Worm (Caenorhabditis elegans) whole organism, L1 larva: ENCODE results near the gene T08G5.15.

Experiments
- blmp-1 ChIP-seq: fragments of 150-350 bp; optimal IDR thresholded peaks from 2 replicates; lab custom pipeline; 2014; ENCODE audit warnings: missing biosample characterization, missing genetic modification characterization
- ceh-8 ChIP-seq: fragments of 200-800 bp; sonication (Bioruptor generic); optimal IDR thresholded peaks from 2 replicates; lab custom pipeline; 2018; ENCODE audit warnings: mild to moderate bottlenecking, missing genetic modification characterization, moderate library complexity, missing compliant biosample characterization
- ceh-82 ChIP-seq, 3 experiments: fragments of 150-350 bp in 1 of 3; sonication (generic microtip) in 2 of 3; optimal IDR thresholded peaks; 2 replicates each; lab custom pipeline; 2014 to 2017; ENCODE audit warnings: missing biosample characterization in 3 of 3, missing genetic modification characterization in 3 of 3
- ceh-90 ChIP-seq: sonication (generic microtip); optimal IDR thresholded peaks from 2 replicates; lab custom pipeline; 2016; ENCODE audit warnings: missing genetic modification characterization, missing compliant biosample characterization
- ces-1 ChIP-seq: fragments of 150-350 bp; optimal IDR thresholded peaks from 2 replicates; lab custom pipeline; 2014; ENCODE audit warnings: missing biosample characterization, missing genetic modification reagents, missing genetic modification characterization
- dpl-1 ChIP-seq, 3 experiments: fragments of 150-350 bp in 2 of 3; sonication (generic microtip) in 1 of 3; optimal IDR thresholded peaks; 2 replicates each; lab custom pipeline; 2014 to 2017; ENCODE audit warnings: missing biosample characterization in 3 of 3, missing genetic modification characterization in 3 of 3, missing genetic modification reagents in 3 of 3
- efl-1 ChIP-seq, 4 experiments: fragments of 150-350 bp; optimal IDR thresholded peaks in 3 of 4; peaks in 1 of 4; 1 replicate in 1 of 4; 2 replicates in 3 of 4; lab custom pipeline; 2014; ENCODE audit warnings: missing biosample characterization in 2 of 4, missing genetic modification characterization in 2 of 4, missing genetic modification reagents in 2 of 4
- elt-3 ChIP-seq, 6 experiments: fragments of 150-350 bp in 1 of 6; sonication (generic microtip); optimal IDR thresholded peaks; 2 replicates each; lab custom pipeline; 2017 to 2018; ENCODE audit warnings: missing biosample characterization in 6 of 6, missing genetic modification characterization in 6 of 6, inconsistent platforms in 1 of 6
- ets-5 ChIP-seq: fragments of 200-800 bp; sonication (Bioruptor generic); IDR thresholded peaks from 2 replicates; pipeline ENCODE4 v1.3.6; 2022; ENCODE audit warnings: missing genetic modification characterization, missing compliant biosample characterization
- fkh-4 ChIP-seq: sonication (generic microtip); optimal IDR thresholded peaks from 2 replicates; lab custom pipeline; 2016; ENCODE audit warnings: missing compliant biosample characterization, missing genetic modification characterization, borderline replicate concordance
- fkh-8 ChIP-seq: sonication (generic microtip); optimal IDR thresholded peaks from 2 replicates; lab custom pipeline; 2016; ENCODE audit warnings: mild to moderate bottlenecking, missing genetic modification characterization, missing compliant biosample characterization
- grh-1 ChIP-seq: fragments of 200-800 bp; sonication (Bioruptor generic); IDR thresholded peaks from 2 replicates; pipeline ENCODE4 v1.3.6; 2022; ENCODE audit warnings: missing genetic modification reagents, missing genetic modification characterization, missing compliant biosample characterization
- hlh-17 ChIP-seq: fragments of 200-800 bp; sonication (Bioruptor generic); optimal IDR thresholded peaks from 2 replicates; lab custom pipeline; 2018; ENCODE audit warnings: missing genetic modification characterization, mild to moderate bottlenecking, missing compliant biosample characterization, moderate library complexity, borderline replicate concordance
- hlh-4 ChIP-seq: sonication (generic microtip); optimal IDR thresholded peaks from 2 replicates; lab custom pipeline; 2016; ENCODE audit warnings: mild to moderate bottlenecking, missing genetic modification characterization, missing compliant biosample characterization
- isw-1 ChIP-seq: fragments of 200-800 bp; sonication (Bioruptor generic); IDR thresholded peaks from 2 replicates; pipeline ENCODE4 v1.3.6; 2022; ENCODE audit warnings: missing genetic modification characterization, missing compliant biosample characterization
- jun-1 ChIP-seq: fragments of 150-350 bp; optimal IDR thresholded peaks from 2 replicates; lab custom pipeline; 2014; ENCODE audit warnings: missing biosample characterization, missing genetic modification reagents, missing genetic modification characterization
- lin-13 ChIP-seq: fragments of 150-350 bp; optimal IDR thresholded peaks from 2 replicates; lab custom pipeline; 2014; ENCODE audit warnings: missing biosample characterization, missing genetic modification reagents, missing genetic modification characterization
- lin-14 ChIP-seq: fragments of 200-800 bp; sonication (Bioruptor generic); optimal IDR thresholded peaks from 2 replicates; lab custom pipeline; 2018; ENCODE audit warnings: mild to moderate bottlenecking, missing genetic modification characterization, moderate library complexity, missing compliant biosample characterization
- lin-15B ChIP-seq: fragments of 150-350 bp; sonication (generic microtip); optimal IDR thresholded peaks from 3 replicates; lab custom pipeline; 2014; ENCODE audit warnings: missing biosample characterization, missing genetic modification characterization
- lin-35 ChIP-seq, 2 experiments: fragments of 150-350 bp; optimal IDR thresholded peaks; 2 replicates each; lab custom pipeline; 2014; ENCODE audit warnings: missing biosample characterization in 2 of 2, missing genetic modification characterization in 2 of 2, missing genetic modification reagents in 2 of 2
- lin-39 ChIP-seq: fragments of 150-350 bp; optimal IDR thresholded peaks from 2 replicates; lab custom pipeline; 2014; ENCODE audit warnings: missing biosample characterization, missing genetic modification reagents, missing genetic modification characterization
- mab-9 ChIP-seq: fragments of 200-800 bp; sonication (Bioruptor generic); IDR thresholded peaks from 2 replicates; pipeline ENCODE4 v1.3.6; 2022; ENCODE audit warnings: missing genetic modification reagents, missing genetic modification characterization, missing compliant biosample characterization
- mdl-1 ChIP-seq, 2 experiments: fragments of 150-350 bp; optimal IDR thresholded peaks; 2 replicates each; lab custom pipeline; 2014 to 2017; ENCODE audit warnings: missing biosample characterization in 2 of 2, missing genetic modification characterization in 2 of 2, inconsistent platforms in 1 of 2
- mep-1 ChIP-seq: fragments of 150-350 bp; optimal IDR thresholded peaks from 2 replicates; lab custom pipeline; 2014; ENCODE audit warnings: missing biosample characterization, missing genetic modification characterization
- nhr-12 ChIP-seq: sonication (generic microtip); optimal IDR thresholded peaks from 2 replicates; lab custom pipeline; 2017; ENCODE audit warnings: missing biosample characterization, missing genetic modification characterization
- nhr-19 ChIP-seq: fragments of 200-800 bp; sonication (Bioruptor generic); conservative IDR thresholded peaks from 2 replicates; pipeline ENCODE4 v1.3.6; 2022; ENCODE audit warnings: missing genetic modification characterization, missing compliant biosample characterization
- nhr-237 ChIP-seq: fragments of 150-350 bp; optimal IDR thresholded peaks from 2 replicates; lab custom pipeline; 2014; ENCODE audit warnings: missing biosample characterization, missing genetic modification characterization
- nhr-47 ChIP-seq: sonication (generic microtip); optimal IDR thresholded peaks from 2 replicates; lab custom pipeline; 2016; ENCODE audit warnings: mild to moderate bottlenecking, missing genetic modification characterization, moderate library complexity, missing compliant biosample characterization
- nhr-76 ChIP-seq: sonication (generic microtip); optimal IDR thresholded peaks from 2 replicates; lab custom pipeline; 2017; ENCODE audit warnings: missing biosample characterization, missing genetic modification characterization
- nhr-77 ChIP-seq: fragments of 150-350 bp; optimal IDR thresholded peaks from 2 replicates; lab custom pipeline; 2014; ENCODE audit warnings: missing biosample characterization, missing genetic modification characterization
- nhr-84 ChIP-seq: sonication (generic microtip); optimal IDR thresholded peaks from 2 replicates; lab custom pipeline; 2017; ENCODE audit warnings: missing biosample characterization, missing genetic modification characterization
- nhr-85 ChIP-seq: sonication (generic microtip); peaks from one replicate; lab custom pipeline; 2016; ENCODE audit warnings: missing genetic modification characterization, inconsistent platforms, missing compliant biosample characterization
- pag-3 ChIP-seq: sonication (generic microtip); optimal IDR thresholded peaks from 2 replicates; lab custom pipeline; 2017; ENCODE audit warnings: missing genetic modification characterization, mild to moderate bottlenecking, missing compliant biosample characterization, antibody characterized with exemption, borderline replicate concordance; ENCODE audit not compliant: insufficient read depth
- pax-3 ChIP-seq: fragments of 200-800 bp; sonication (Bioruptor generic); optimal IDR thresholded peaks from 2 replicates; lab custom pipeline; 2018; ENCODE audit warnings: mild to moderate bottlenecking, missing genetic modification characterization, moderate library complexity, missing compliant biosample characterization
- skn-1 ChIP-seq: fragments of 150-350 bp; optimal IDR thresholded peaks from 2 replicates; lab custom pipeline; 2014; ENCODE audit warnings: missing biosample characterization, missing genetic modification characterization
- snu-23 ChIP-seq: sonication (generic microtip); optimal IDR thresholded peaks from 2 replicates; lab custom pipeline; 2016; ENCODE audit warnings: missing genetic modification characterization, missing compliant biosample characterization
- sox-4 ChIP-seq: sonication (generic microtip); optimal IDR thresholded peaks from 2 replicates; lab custom pipeline; 2016; ENCODE audit warnings: missing genetic modification characterization, missing compliant biosample characterization
- sup-37 ChIP-seq: fragments of 200-800 bp; sonication (Bioruptor generic); optimal IDR thresholded peaks from 2 replicates; lab custom pipeline; 2018; ENCODE audit warnings: mild to moderate bottlenecking, missing genetic modification characterization, missing compliant biosample characterization
- tbx-2 ChIP-seq: sonication (generic microtip); optimal IDR thresholded peaks from 2 replicates; lab custom pipeline; 2016; ENCODE audit warnings: missing genetic modification characterization, missing compliant biosample characterization
- tlp-1 ChIP-seq: fragments of 150-350 bp; optimal IDR thresholded peaks from 2 replicates; lab custom pipeline; 2014; ENCODE audit warnings: missing biosample characterization, missing genetic modification characterization
- unc-30 ChIP-seq: sonication (generic microtip); optimal IDR thresholded peaks from 2 replicates; lab custom pipeline; 2017; ENCODE audit warnings: missing biosample characterization, missing genetic modification characterization
- unc-86 ChIP-seq: sonication (generic microtip); optimal IDR thresholded peaks from 2 replicates; lab custom pipeline; 2016; ENCODE audit warnings: missing genetic modification characterization, missing compliant biosample characterization
- unc-98 ChIP-seq: fragments of 200-800 bp; sonication (Bioruptor generic); IDR thresholded peaks from 2 replicates; pipeline ENCODE4 v1.3.6; 2022; ENCODE audit warnings: missing genetic modification characterization, missing compliant biosample characterization
- xbp-1 ChIP-seq: sonication (generic microtip); optimal IDR thresholded peaks from 2 replicates; lab custom pipeline; 2016; ENCODE audit warnings: missing genetic modification characterization, missing compliant biosample characterization
- zag-1 ChIP-seq: fragments of 150-350 bp; optimal IDR thresholded peaks from 2 replicates; lab custom pipeline; 2014; ENCODE audit warnings: missing biosample characterization, missing genetic modification characterization
- zip-4 ChIP-seq: fragments of 200-800 bp; sonication (Bioruptor generic); optimal IDR thresholded peaks from 2 replicates; lab custom pipeline; 2018; ENCODE audit warnings: mild to moderate bottlenecking, missing genetic modification characterization, moderate library complexity, missing compliant biosample characterization
- ztf-11 ChIP-seq, 2 experiments: sonication (generic microtip); optimal IDR thresholded peaks; 2 replicates each; lab custom pipeline; 2016 to 2017; ENCODE audit warnings: missing genetic modification characterization in 2 of 2, missing biosample characterization in 1 of 2, missing compliant biosample characterization in 1 of 2
- ztf-4 ChIP-seq: fragments of 150-350 bp; optimal IDR thresholded peaks from 2 replicates; lab custom pipeline; 2014; ENCODE audit warnings: missing biosample characterization, missing genetic modification characterization

Gene T08G5.15

ce11 chrV:14012002-14012554 lies 10.9 kb downstream of the T08G5.15 start, which contains the start of the genes ddx-17 and aip-1 (continued):
- TF ChIP-seq nhr-12 (tag; lab: Kevin White, UChicago) (no peak), fkh-4 (tag; lab: Kevin White, UChicago) (no peak), lin-15B (tag; lab: Kevin White, UChicago) (peak; percentile 40), efl-1 (optimal IDR thresholded peaks at IDR 0.05; lab: Kevin White, UChicago) (peak; percentile 80 to 83), efl-1 (GFP tag; optimal IDR thresholded peaks at IDR 0.05 in 1 of 2; lab: Kevin White, UChicago) (peak; percentile 76 to 96), mab-9 (GFP tag; lab: Robert Waterston, UW) (peak; percentile 20; the same call in 1 of the 2 replicates), jun-1 (tag; lab: Kevin White, UChicago) (peak; percentile 61), pax-3 (tag; lab: Kevin White, UChicago) (peak; percentile 74), blmp-1 (tag; lab: Kevin White, UChicago) (peak; percentile 57), lin-13 (GFP tag; lab: Kevin White, UChicago) (peak; percentile 61), nhr-85 (tag; lab: Kevin White, UChicago) (peak; percentile 81), unc-30 (tag; lab: Kevin White, UChicago) (no peak), lin-39 (tag; lab: Kevin White, UChicago) (peak; percentile 19), mep-1 (tag; lab: Kevin White, UChicago) (peak; percentile 82), lin-14 (peak; percentile 83), nhr-84 (tag; lab: Kevin White, UChicago) (no peak), tbx-2 (peak; percentile 76), hlh-17 (no peak), ceh-90 (tag; lab: Kevin White, UChicago) (no peak), unc-98 (no peak), snu-23 (GFP tag; lab: Kevin White, UChicago) (peak; percentile 84), nhr-19 (GFP tag; lab: Robert Waterston, UW) (peak; percentile 67), zip-4 (GFP tag; lab: Kevin White, UChicago) (peak; percentile 38), fkh-8 (tag; lab: Kevin White, UChicago) (peak; percentile 91), pag-3 (tag; lab: Kevin White, UChicago) (no peak), elt-3 (tag; optimal IDR thresholded peaks at IDR 0.05; lab: Kevin White, UChicago) (peak in 1 of 6 experiments; percentile 49), ces-1 (GFP tag; lab: Kevin White, UChicago) (no peak), grh-1 (GFP tag; lab: Robert Waterston, UW) (peak; percentile 19; the same call in 1 of the 2 replicates), nhr-47 (tag; lab: Kevin White, UChicago) (peak; percentile 81), ztf-4 (tag; lab: Kevin White, UChicago) (no peak), hlh-4 (tag; lab: Kevin White, UChicago) (no peak), nhr-76 (no peak), lin-35 (GFP tag; optimal IDR thresholded peaks at IDR 0.05; lab: Kevin White, UChicago) (peak; percentile 81 to 90), tlp-1 (tag; lab: Kevin White, UChicago) (no peak), unc-86 (peak; percentile 56), skn-1 (tag; lab: Kevin White, UChicago) (peak; percentile 99)
- TF ChIP-seq, all 84 proteins: peak for 47

DNA sequence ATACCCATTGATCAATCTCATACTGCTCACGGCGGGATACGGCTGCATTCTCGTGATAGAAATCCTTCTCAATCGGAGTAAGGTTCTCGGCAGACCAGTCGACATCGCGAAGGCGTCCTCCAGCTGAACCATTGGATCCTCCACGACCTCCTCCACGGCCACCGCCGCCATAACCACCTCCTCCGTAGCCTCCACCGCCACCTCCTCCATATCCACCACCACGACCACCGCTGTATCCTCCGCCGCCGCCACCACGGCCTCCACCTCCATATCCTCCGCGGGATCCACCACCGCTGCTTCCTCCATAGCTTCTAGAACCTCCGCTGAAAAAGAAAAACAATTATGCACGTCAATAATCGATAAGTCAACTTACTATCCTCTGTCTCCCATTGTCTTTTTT lies 11.5 kb downstream of the T08G5.15 start:
- TF ChIP-seq isw-1 (no peak), nhr-77 (tag; lab: Kevin White, UChicago) (no peak), tbx-2 (no peak), ceh-82 (tag; optimal IDR thresholded peaks at IDR 0.05; lab: Kevin White, UChicago) (no peak), xbp-1 (tag; lab: Kevin White, UChicago) (no peak), zag-1 (tag; lab: Kevin White, UChicago) (no peak), ets-5 (GFP tag; lab: Robert Waterston, UW) (0 out of 2 replicates have a peak, but pooled peaks have one; percentile 77), hlh-17 (no peak), ceh-8 (GFP tag; lab: Kevin White, UChicago) (peak; percentile 39), sox-4 (tag; lab: Kevin White, UChicago) (no peak), sup-37 (GFP tag; lab: Kevin White, UChicago) (no peak), ztf-11 (tag; optimal IDR thresholded peaks at IDR 0.05; lab: Kevin White, UChicago) (no peak), dpl-1 (GFP tag; optimal IDR thresholded peaks at IDR 0.05; lab: Kevin White, UChicago) (no peak), mdl-1 (tag; optimal IDR thresholded peaks at IDR 0.05; lab: Kevin White, UChicago) (no peak), nhr-47 (tag; lab: Kevin White, UChicago) (no peak), tlp-1 (tag; lab: Kevin White, UChicago) (no peak), nhr-237 (no peak), ces-1 (GFP tag; lab: Kevin White, UChicago) (no peak)
